Worm (Caenorhabditis elegans) whole organism, late embryonic: ENCODE data around the gene twk-49.
A peak's percentile ranks its signal among the peaks of the same experiment; 100 is the strongest.

Experiments used
- C08G9.2 ChIP-seq: sonication (generic microtip); optimal IDR thresholded peaks from 2 replicates; lab custom pipeline; 2016; ENCODE audit warnings: mild to moderate bottlenecking, missing genetic modification characterization, moderate library complexity, missing compliant biosample characterization
- F13H6.1 ChIP-seq: sonication (generic microtip); optimal IDR thresholded peaks from 2 replicates; lab custom pipeline; 2016; ENCODE audit warnings: missing genetic modification characterization, missing compliant biosample characterization
- K02D7.2 ChIP-seq: sonication (generic microtip); optimal IDR thresholded peaks from 2 replicates; lab custom pipeline; 2017; ENCODE audit warnings: mild to moderate bottlenecking, missing genetic modification characterization, missing compliant biosample characterization
- T23F11.4 ChIP-seq: fragments of 200-800 bp; sonication (Bioruptor generic); optimal IDR thresholded peaks from 2 replicates; lab custom pipeline; 2018; ENCODE audit warnings: mild to moderate bottlenecking, missing genetic modification characterization, missing compliant biosample characterization
- Y22D7AL.16 ChIP-seq: sonication (generic microtip); optimal IDR thresholded peaks from 2 replicates; lab custom pipeline; 2016; ENCODE audit warnings: missing genetic modification characterization, missing compliant biosample characterization
- ahr-1 ChIP-seq: sonication (generic microtip); optimal IDR thresholded peaks from 2 replicates; lab custom pipeline; 2016; ENCODE audit warnings: missing genetic modification characterization, missing compliant biosample characterization
- ama-1 ChIP-seq: fragments of 150-350 bp; optimal IDR thresholded peaks from 2 replicates; lab custom pipeline; 2014
- ceh-14 ChIP-seq: sonication (generic microtip); optimal IDR thresholded peaks from 2 replicates; lab custom pipeline; 2016; ENCODE audit warnings: missing genotype, missing genetic modification characterization, missing compliant biosample characterization
- ceh-19 ChIP-seq: fragments of 200-800 bp; sonication (Bioruptor generic); optimal IDR thresholded peaks from 2 replicates; lab custom pipeline; 2018; ENCODE audit warnings: mild to moderate bottlenecking, missing genetic modification characterization, missing compliant biosample characterization
- ceh-31 ChIP-seq: sonication (generic microtip); optimal IDR thresholded peaks from 2 replicates; lab custom pipeline; 2016; ENCODE audit warnings: missing genetic modification characterization, missing compliant biosample characterization
- ceh-34 ChIP-seq: sonication (generic microtip); optimal IDR thresholded peaks from 2 replicates; lab custom pipeline; 2016; ENCODE audit warnings: mild to moderate bottlenecking, missing genetic modification characterization, missing compliant biosample characterization
- ceh-48 ChIP-seq: sonication (generic microtip); optimal IDR thresholded peaks from 2 replicates; lab custom pipeline; 2016; ENCODE audit warnings: missing genetic modification characterization, inconsistent platforms, missing compliant biosample characterization
- ceh-9 ChIP-seq: sonication (generic microtip); optimal IDR thresholded peaks from 2 replicates; lab custom pipeline; 2016; ENCODE audit warnings: mild to moderate bottlenecking, missing genetic modification characterization, inconsistent platforms, missing compliant biosample characterization
- dmd-4 ChIP-seq: sonication (generic microtip); optimal IDR thresholded peaks from 2 replicates; lab custom pipeline; 2016; ENCODE audit warnings: borderline replicate concordance, missing genetic modification characterization, missing compliant biosample characterization
- elt-2 ChIP-seq: sonication (generic microtip); optimal IDR thresholded peaks from 2 replicates; lab custom pipeline; 2016; ENCODE audit warnings: missing genetic modification reagents, missing genetic modification characterization, missing compliant biosample characterization
- elt-4 ChIP-seq: sonication (generic microtip); optimal IDR thresholded peaks from 2 replicates; lab custom pipeline; 2016; ENCODE audit warnings: missing genetic modification characterization, missing compliant biosample characterization
- fkh-10 ChIP-seq: fragments of 150-350 bp; optimal IDR thresholded peaks from 2 replicates; lab custom pipeline; 2014; ENCODE audit warnings: missing biosample characterization, missing genetic modification reagents, missing genetic modification characterization
- fkh-6 ChIP-seq: sonication (generic microtip); optimal IDR thresholded peaks from 2 replicates; lab custom pipeline; 2016; ENCODE audit warnings: missing genetic modification characterization, missing compliant biosample characterization
- hlh-13 ChIP-seq: fragments of 200-800 bp; sonication (Bioruptor generic); optimal IDR thresholded peaks from 2 replicates; lab custom pipeline; 2018; ENCODE audit warnings: mild to moderate bottlenecking, missing genetic modification characterization, missing compliant biosample characterization
- hlh-15 ChIP-seq: sonication (generic microtip); optimal IDR thresholded peaks from 2 replicates; lab custom pipeline; 2016; ENCODE audit warnings: missing genetic modification characterization, missing compliant biosample characterization
- hlh-30 ChIP-seq: sonication (generic microtip); optimal IDR thresholded peaks from 2 replicates; lab custom pipeline; 2017; ENCODE audit warnings: antibody characterized with exemption, missing genetic modification characterization, missing compliant biosample characterization; ENCODE audit not compliant: insufficient read depth
- hlh-8 ChIP-seq: sonication (generic microtip); optimal IDR thresholded peaks from 2 replicates; lab custom pipeline; 2016; ENCODE audit warnings: missing genotype, missing genetic modification characterization, missing compliant biosample characterization
- lin-11 ChIP-seq: fragments of 200-800 bp; sonication (Bioruptor generic); optimal IDR thresholded peaks from 2 replicates; lab custom pipeline; 2018; ENCODE audit warnings: mild to moderate bottlenecking, missing genetic modification characterization, missing compliant biosample characterization
- madf-2 ChIP-seq: sonication (generic microtip); optimal IDR thresholded peaks from 2 replicates; lab custom pipeline; 2017; ENCODE audit warnings: missing genetic modification characterization, missing compliant biosample characterization
- nfya-1 ChIP-seq: sonication (generic microtip); optimal IDR thresholded peaks from 2 replicates; lab custom pipeline; 2017; ENCODE audit warnings: missing genetic modification characterization, mild to moderate bottlenecking, missing compliant biosample characterization, antibody characterized with exemption, moderate library complexity
- nhr-11 ChIP-seq: fragments of 150-350 bp; optimal IDR thresholded peaks from 2 replicates; lab custom pipeline; 2014; ENCODE audit warnings: missing biosample characterization, missing genetic modification characterization
- nhr-232 ChIP-seq: sonication (generic microtip); optimal IDR thresholded peaks from 2 replicates; lab custom pipeline; 2016; ENCODE audit warnings: missing genetic modification characterization, missing compliant biosample characterization
- odd-2 ChIP-seq: sonication (generic microtip); optimal IDR thresholded peaks from 2 replicates; lab custom pipeline; 2017; ENCODE audit warnings: antibody characterized with exemption, mild to moderate bottlenecking, missing genetic modification characterization, missing compliant biosample characterization
- pha-2 ChIP-seq: sonication (generic microtip); optimal IDR thresholded peaks from 2 replicates; lab custom pipeline; 2017; ENCODE audit warnings: mild to moderate bottlenecking, missing genetic modification characterization, missing compliant biosample characterization
- pha-4 ChIP-seq: fragments of 150-350 bp; optimal IDR thresholded peaks from 2 replicates; lab custom pipeline; 2018; ENCODE audit warnings: missing biosample characterization, missing genetic modification reagents, missing genetic modification characterization
- pqm-1 ChIP-seq: sonication (generic microtip); optimal IDR thresholded peaks from 2 replicates; lab custom pipeline; 2016; ENCODE audit warnings: missing genetic modification characterization, missing compliant biosample characterization
- pros-1 ChIP-seq: fragments of 150-350 bp; optimal IDR thresholded peaks from 2 replicates; lab custom pipeline; 2014; ENCODE audit warnings: missing biosample characterization, missing genetic modification reagents, missing genetic modification characterization
- ref-2 ChIP-seq: sonication (generic microtip); optimal IDR thresholded peaks from 2 replicates; lab custom pipeline; 2016; ENCODE audit warnings: missing genetic modification characterization, missing compliant biosample characterization
- rnt-1 ChIP-seq: sonication (generic microtip); optimal IDR thresholded peaks from 2 replicates; lab custom pipeline; 2016; ENCODE audit warnings: missing genetic modification characterization, missing compliant biosample characterization
- sdc-2 ChIP-seq: sonication (generic microtip); optimal IDR thresholded peaks from 2 replicates; lab custom pipeline; 2016; ENCODE audit warnings: missing genotype, missing genetic modification characterization, missing compliant biosample characterization
- sox-2 ChIP-seq: fragments of 200-800 bp; sonication (Bioruptor generic); IDR thresholded peaks from 2 replicates; pipeline ENCODE4 v1.3.6; 2022; ENCODE audit warnings: missing genetic modification reagents, missing genetic modification characterization, missing compliant biosample characterization
- sox-4 ChIP-seq: sonication (generic microtip); optimal IDR thresholded peaks from 2 replicates; lab custom pipeline; 2017; ENCODE audit warnings: mild to moderate bottlenecking, missing genetic modification characterization, inconsistent platforms, missing compliant biosample characterization
- tbx-2 ChIP-seq: sonication (generic microtip); optimal IDR thresholded peaks from 2 replicates; lab custom pipeline; 2016; ENCODE audit warnings: missing genetic modification characterization, missing compliant biosample characterization
- tbx-7 ChIP-seq: sonication (generic microtip); optimal IDR thresholded peaks from 2 replicates; lab custom pipeline; 2016; ENCODE audit warnings: missing genotype, missing genetic modification characterization, missing compliant biosample characterization
- unc-55 ChIP-seq: sonication (generic microtip); optimal IDR thresholded peaks from 2 replicates; lab custom pipeline; 2017; ENCODE audit warnings: missing biosample characterization, missing genetic modification reagents, missing genetic modification characterization
- zip-5 ChIP-seq: sonication (generic microtip); optimal IDR thresholded peaks from 2 replicates; lab custom pipeline; 2016; ENCODE audit warnings: missing genetic modification characterization, missing compliant biosample characterization

The twk-49 gene

DNA sequence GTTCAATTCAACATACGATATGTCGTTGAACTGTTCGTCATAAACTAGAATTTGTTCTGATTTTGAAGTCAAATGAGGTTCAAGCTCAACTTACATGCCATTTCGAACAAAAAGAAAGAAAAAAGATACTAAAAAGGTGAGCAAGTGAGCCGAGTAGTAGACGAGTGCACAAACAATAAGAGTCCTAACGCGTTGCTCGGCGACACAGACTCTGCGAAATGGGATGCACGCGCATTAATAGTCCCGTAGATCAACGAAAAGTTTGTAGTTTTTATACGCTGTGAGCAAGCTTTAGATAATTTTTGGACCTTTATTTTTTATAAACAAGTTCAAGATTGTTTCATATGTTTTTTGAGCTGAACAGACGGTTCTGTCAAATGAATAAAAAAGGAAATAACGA is 29.7 kb upstream of the twk-49 start, which contains the start of gene C56E6.4:
TSS of gene C56E6.4 (minus strand) at position 101 of the 400 bp plus-strand sequence.
- TF ChIP-seq hlh-30 (tag; lab: Kevin White, UChicago) = no peak
- TF ChIP-seq hlh-13 (GFP tag; lab: Kevin White, UChicago) = no peak
- no peak for TF ChIP-seq ceh-14 (tag; lab: Kevin White, UChicago)
- TF ChIP-seq, all 69 proteins: peak for 0

- TF ChIP-seq dmd-4 = no peak
- no peak for TF ChIP-seq K02D7.2 (tag; lab: Kevin White, UChicago)
- TF ChIP-seq ceh-19 (GFP tag; lab: Kevin White, UChicago) = no peak
- no peak for TF ChIP-seq nfya-1 (tag; lab: Kevin White, UChicago)
- no peak for TF ChIP-seq ceh-31
- no peak for TF ChIP-seq lin-11 (tag; lab: Kevin White, UChicago)
- no peak for TF ChIP-seq zip-5
- no peak for TF ChIP-seq ama-1 (lab: Kevin White, UChicago)
- TF ChIP-seq fkh-6 (tag; lab: Kevin White, UChicago) = no peak
- no peak for TF ChIP-seq sox-4 (tag; lab: Kevin White, UChicago)
- no peak for TF ChIP-seq ceh-48 (tag; lab: Kevin White, UChicago)
- TF ChIP-seq nhr-232 (tag; lab: Kevin White, UChicago) = no peak
Observed at ce11 chrII:6526136-6526684, 27.2 kb upstream of the twk-49 start.

DNA sequence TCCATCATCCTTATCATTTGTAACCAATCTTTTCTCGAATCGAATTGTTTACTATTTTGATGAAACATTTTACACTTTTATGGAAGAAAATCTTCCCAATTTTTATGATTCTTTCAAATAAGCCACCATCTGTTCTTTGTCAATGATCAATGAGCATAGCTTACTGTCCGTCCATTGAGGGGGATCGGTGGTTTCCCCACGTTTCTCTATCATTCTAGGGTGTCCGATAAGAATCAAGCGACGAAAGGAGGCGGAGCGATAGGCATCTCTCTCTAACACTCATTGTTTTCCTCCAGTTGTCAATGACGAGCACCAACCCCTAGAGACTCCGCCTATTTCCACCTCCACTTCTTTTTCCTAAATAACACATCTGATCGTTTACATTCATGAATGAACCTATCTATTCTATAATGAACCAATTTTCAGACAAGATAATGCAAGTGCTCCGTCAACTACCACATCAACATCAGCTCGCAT is 25.6 kb upstream of the twk-49 start, which contains the start of gene C56E6.2:
TSS of gene C56E6.2 (plus strand) at position 427 of the 477 bp plus-strand sequence.
- no peak for TF ChIP-seq ama-1 (lab: Kevin White, UChicago)
- no peak for TF ChIP-seq F13H6.1 (tag; lab: Kevin White, UChicago)
- TF ChIP-seq elt-2 (tag; lab: Kevin White, UChicago) = peak; percentile 53
- TF ChIP-seq unc-55 (GFP tag; lab: Kevin White, UChicago) = peak; percentile 13
- TF ChIP-seq nhr-232 (tag; lab: Kevin White, UChicago) = no peak
- no peak for TF ChIP-seq ceh-31
- no peak for TF ChIP-seq tbx-7

ce11 chrII:6523940-6524339 is 25.0 kb upstream of the twk-49 start:
- no peak for TF ChIP-seq sox-2
- TF ChIP-seq odd-2 (tag; lab: Kevin White, UChicago) = no peak
- no peak for TF ChIP-seq zip-5
- no peak for TF ChIP-seq C08G9.2 (tag; lab: Kevin White, UChicago)
- TF ChIP-seq unc-55 (GFP tag; lab: Kevin White, UChicago) = no peak
- TF ChIP-seq ahr-1 (tag; lab: Kevin White, UChicago) = no peak
- no peak for TF ChIP-seq nfya-1 (tag; lab: Kevin White, UChicago)
- no peak for TF ChIP-seq hlh-8 (tag; lab: Kevin White, UChicago)
- TF ChIP-seq fkh-10 = no peak
- TF ChIP-seq ama-1 (lab: Kevin White, UChicago) = no peak
- TF ChIP-seq pha-4 (tag; lab: Kevin White, UChicago) = no peak
- no peak for TF ChIP-seq hlh-15 (tag; lab: Kevin White, UChicago)

ce11 chrII:6522622-6523254 is 23.8 kb upstream of the twk-49 start:
- TF ChIP-seq ceh-34 = peak; percentile 32
- TF ChIP-seq zip-5 = no peak
- TF ChIP-seq ceh-9 (tag; lab: Kevin White, UChicago) = no peak
- TF ChIP-seq rnt-1 (tag; lab: Kevin White, UChicago) = peak; percentile 18
- no peak for TF ChIP-seq pha-2
- TF ChIP-seq pqm-1 (tag; lab: Kevin White, UChicago) = no peak
- TF ChIP-seq ahr-1 (tag; lab: Kevin White, UChicago) = no peak
- TF ChIP-seq hlh-8 (tag; lab: Kevin White, UChicago) = peak; percentile 1
- peak; percentile 39 for TF ChIP-seq ref-2 (tag; lab: Kevin White, UChicago)
- TF ChIP-seq tbx-7 = no peak
- no peak for TF ChIP-seq madf-2 (tag; lab: Kevin White, UChicago)
- no peak for TF ChIP-seq elt-4 (tag; lab: Kevin White, UChicago)
- peak; percentile 21 for TF ChIP-seq nfya-1 (tag; lab: Kevin White, UChicago)
- no peak for TF ChIP-seq dmd-4
- TF ChIP-seq tbx-2 = peak; percentile 72
- TF ChIP-seq unc-55 (GFP tag; lab: Kevin White, UChicago) = peak; percentile 74
- TF ChIP-seq C08G9.2 (tag; lab: Kevin White, UChicago) = no peak
- no peak for TF ChIP-seq pros-1 (tag; lab: Kevin White, UChicago)
- no peak for TF ChIP-seq T23F11.4
- TF ChIP-seq Y22D7AL.16 (tag; lab: Kevin White, UChicago) = no peak
- no peak for TF ChIP-seq nhr-232 (tag; lab: Kevin White, UChicago)
- TF ChIP-seq ceh-31 = peak; percentile 57
- peak; percentile 30 for TF ChIP-seq sdc-2 (tag; lab: Kevin White, UChicago)
- TF ChIP-seq nhr-11 (tag; lab: Kevin White, UChicago) = no peak
